Worm (Caenorhabditis elegans) whole organism, young adult: ENCODE results near the gene egl-8.

Source experiments
- B0019.2 ChIP-seq: fragments of 200-800 bp; sonication (Bioruptor generic); conservative IDR thresholded peaks from 2 replicates; pipeline ENCODE4 v1.3.6; 2022; ENCODE audit warnings: missing genetic modification reagents, missing genetic modification characterization, missing compliant biosample characterization
- B0261.1 ChIP-seq: sonication (generic microtip); optimal IDR thresholded peaks from 2 replicates; lab custom pipeline; 2016; ENCODE audit warnings: mild to moderate bottlenecking, missing genetic modification characterization, moderate library complexity, missing compliant biosample characterization
- F23B12.7 ChIP-seq: sonication (generic microtip); optimal IDR thresholded peaks from 2 replicates; lab custom pipeline; 2017; ENCODE audit warnings: missing genetic modification characterization, mild to moderate bottlenecking, missing compliant biosample characterization, antibody characterized with exemption, moderate library complexity; ENCODE audit not compliant: insufficient read depth
- F33H1.4 ChIP-seq: fragments of 200-800 bp; sonication (Bioruptor generic); IDR thresholded peaks from 2 replicates; pipeline ENCODE4 v1.3.6; 2022; ENCODE audit warnings: missing genetic modification reagents, missing genetic modification characterization, missing compliant biosample characterization
- F55B11.4 ChIP-seq: sonication (generic microtip); optimal IDR thresholded peaks from 2 replicates; lab custom pipeline; 2016; ENCODE audit warnings: missing compliant biosample characterization, missing genetic modification characterization, borderline replicate concordance; ENCODE audit not compliant: insufficient read depth
- Y53F4B.3 ChIP-seq: fragments of 200-800 bp; sonication (Bioruptor generic); IDR thresholded peaks from 2 replicates; pipeline ENCODE4 v1.3.6; 2022; ENCODE audit warnings: missing genetic modification reagents, missing genetic modification characterization, missing compliant biosample characterization
- Y79H2A.3 ChIP-seq: fragments of 200-800 bp; sonication (Bioruptor generic); conservative IDR thresholded peaks from 2 replicates; pipeline ENCODE4 v1.3.6; 2022; ENCODE audit warnings: missing genetic modification reagents, missing genetic modification characterization, missing compliant biosample characterization
- akir-1 ChIP-seq: fragments of 200-800 bp; sonication (Bioruptor generic); optimal IDR thresholded peaks from 2 replicates; lab custom pipeline; 2018; ENCODE audit warnings: mild to moderate bottlenecking, missing genetic modification characterization, moderate library complexity, missing compliant biosample characterization
- aptf-3 ChIP-seq: fragments of 200-800 bp; sonication (Bioruptor generic); IDR thresholded peaks from 2 replicates; pipeline ENCODE4 v1.3.6; 2022; ENCODE audit warnings: missing genetic modification characterization, missing compliant biosample characterization
- athp-1 ChIP-seq: sonication (generic microtip); optimal IDR thresholded peaks from 2 replicates; lab custom pipeline; 2017; ENCODE audit warnings: mild to moderate bottlenecking, missing genetic modification characterization, missing compliant biosample characterization
- attf-3 ChIP-seq: fragments of 200-800 bp; sonication (Bioruptor generic); conservative IDR thresholded peaks from 2 replicates; pipeline ENCODE4 v1.3.6; 2022; ENCODE audit warnings: missing genetic modification reagents, missing genetic modification characterization, missing compliant biosample characterization
- attf-5 ChIP-seq: fragments of 200-800 bp; sonication (Bioruptor generic); optimal IDR thresholded peaks from 2 replicates; lab custom pipeline; 2018; ENCODE audit warnings: mild to moderate bottlenecking, missing genetic modification characterization, missing compliant biosample characterization
- cebp-1 ChIP-seq, 2 experiments: fragments of 200-800 bp in 1 of 2; sonication (Bioruptor generic) in 1 of 2; sonication (generic microtip) in 1 of 2; IDR thresholded peaks in 1 of 2; optimal IDR thresholded peaks in 1 of 2; 2 replicates each; pipeline versions ENCODE4 v1.3.6 to Lab custom; 2017 to 2022; ENCODE audit warnings: missing compliant biosample characterization in 2 of 2, missing genetic modification characterization in 2 of 2, mild to moderate bottlenecking in 1 of 2, missing genetic modification reagents in 1 of 2, moderate library complexity in 1 of 2
- cebp-2 ChIP-seq: fragments of 200-800 bp; sonication (Bioruptor generic); IDR thresholded peaks from 2 replicates; pipeline ENCODE4 v1.3.6; 2022; ENCODE audit warnings: missing genetic modification characterization, missing compliant biosample characterization
- ceh-100 ChIP-seq: fragments of 200-800 bp; sonication (Bioruptor generic); IDR thresholded peaks from 2 replicates; pipeline ENCODE4 v1.3.6; 2022; ENCODE audit warnings: missing genetic modification reagents, missing genetic modification characterization, missing compliant biosample characterization
- ceh-40 ChIP-seq: fragments of 200-800 bp; sonication (Bioruptor generic); IDR thresholded peaks from 2 replicates; pipeline ENCODE4 v1.3.6; 2022; ENCODE audit warnings: missing genetic modification characterization, missing compliant biosample characterization
- ceh-91 ChIP-seq: fragments of 200-800 bp; sonication (Bioruptor generic); IDR thresholded peaks from 2 replicates; pipeline ENCODE4 v1.3.6; 2022; ENCODE audit warnings: missing genetic modification reagents, missing genetic modification characterization, missing compliant biosample characterization
- chd-7 ChIP-seq: sonication (generic microtip); optimal IDR thresholded peaks from 2 replicates; lab custom pipeline; 2016; ENCODE audit warnings: mild to moderate bottlenecking, missing genetic modification characterization, moderate library complexity, missing compliant biosample characterization
- die-1 ChIP-seq: sonication (generic microtip); optimal IDR thresholded peaks from 2 replicates; lab custom pipeline; 2016; ENCODE audit warnings: missing genotype, mild to moderate bottlenecking, missing genetic modification characterization, missing compliant biosample characterization
- dpl-1 ChIP-seq: fragments of 150-350 bp; optimal IDR thresholded peaks from 2 replicates; lab custom pipeline; 2014; ENCODE audit warnings: missing biosample characterization, missing genetic modification reagents, missing genetic modification characterization
- egrh-3 ChIP-seq: fragments of 200-800 bp; sonication (Bioruptor generic); IDR thresholded peaks from 2 replicates; pipeline ENCODE4 v1.3.6; 2022; ENCODE audit warnings: missing genetic modification reagents, missing genetic modification characterization, missing compliant biosample characterization
- ets-4 ChIP-seq: fragments of 200-800 bp; sonication (Bioruptor generic); optimal IDR thresholded peaks from 2 replicates; lab custom pipeline; 2018; ENCODE audit warnings: mild to moderate bottlenecking, missing genetic modification characterization, missing compliant biosample characterization
- gei-17 ChIP-seq: fragments of 200-800 bp; sonication (Bioruptor generic); optimal IDR thresholded peaks from 2 replicates; lab custom pipeline; 2018; ENCODE audit warnings: mild to moderate bottlenecking, missing genetic modification characterization, missing compliant biosample characterization
- him-1 ChIP-seq: sonication (generic microtip); optimal IDR thresholded peaks from 2 replicates; lab custom pipeline; 2016; ENCODE audit warnings: missing genotype, missing genetic modification reagents, missing genetic modification characterization, missing compliant biosample characterization
- hlh-12 ChIP-seq: sonication (generic microtip); optimal IDR thresholded peaks from 2 replicates; lab custom pipeline; 2016; ENCODE audit warnings: missing genetic modification characterization, missing compliant biosample characterization
- hmg-1.2 ChIP-seq: fragments of 200-800 bp; sonication (Bioruptor generic); IDR thresholded peaks from 2 replicates; pipeline ENCODE4 v1.3.6; 2022; ENCODE audit warnings: missing genetic modification reagents, missing genetic modification characterization, missing compliant biosample characterization
- hmg-20 ChIP-seq: fragments of 200-800 bp; sonication (Bioruptor generic); IDR thresholded peaks from 2 replicates; pipeline ENCODE4 v1.3.6; 2022; ENCODE audit warnings: missing genetic modification reagents, missing genetic modification characterization, missing compliant biosample characterization
- hsf-1 ChIP-seq: fragments of 200-800 bp; sonication (Bioruptor generic); IDR thresholded peaks from 2 replicates; pipeline ENCODE4 v1.3.6; 2022; ENCODE audit warnings: missing genetic modification reagents, missing genetic modification characterization, missing compliant biosample characterization
- let-607 ChIP-seq, 2 experiments: fragments of 200-800 bp in 1 of 2; sonication (Bioruptor generic) in 1 of 2; sonication (generic microtip) in 1 of 2; optimal IDR thresholded peaks; 2 replicates each; lab custom pipeline; 2016 to 2018; ENCODE audit warnings: mild to moderate bottlenecking in 2 of 2, missing compliant biosample characterization in 2 of 2, missing genetic modification characterization in 2 of 2, moderate library complexity in 2 of 2, missing genotype in 1 of 2
- lin-26 ChIP-seq: fragments of 200-800 bp; sonication (Bioruptor generic); IDR thresholded peaks from 2 replicates; pipeline ENCODE4 v1.3.6; 2022; ENCODE audit warnings: missing genetic modification reagents, missing genetic modification characterization, missing compliant biosample characterization
- lin-54 ChIP-seq: fragments of 200-800 bp; sonication (Bioruptor generic); optimal IDR thresholded peaks from 2 replicates; lab custom pipeline; 2018; ENCODE audit warnings: mild to moderate bottlenecking, missing genetic modification characterization, missing compliant biosample characterization
- lir-1 ChIP-seq: fragments of 200-800 bp; sonication (Bioruptor generic); conservative IDR thresholded peaks from 2 replicates; pipeline ENCODE4 v1.3.6; 2022; ENCODE audit warnings: missing genetic modification reagents, missing genetic modification characterization, missing compliant biosample characterization
- lsy-27 ChIP-seq: sonication (generic microtip); optimal IDR thresholded peaks from 2 replicates; lab custom pipeline; 2017; ENCODE audit warnings: missing genetic modification characterization, mild to moderate bottlenecking, missing compliant biosample characterization, antibody characterized with exemption, missing genotype, borderline replicate concordance; ENCODE audit not compliant: insufficient read depth
- madf-6 ChIP-seq: fragments of 200-800 bp; sonication (Bioruptor generic); IDR thresholded peaks from 2 replicates; pipeline ENCODE4 v1.3.6; 2022; ENCODE audit warnings: missing genetic modification reagents, missing genetic modification characterization, missing compliant biosample characterization
- mes-4 ChIP-seq: sonication (generic microtip); optimal IDR thresholded peaks from 2 replicates; lab custom pipeline; 2016; ENCODE audit warnings: missing genotype, missing genetic modification characterization, missing compliant biosample characterization
- mxl-1 ChIP-seq: sonication (generic microtip); optimal IDR thresholded peaks from 2 replicates; lab custom pipeline; 2016; ENCODE audit warnings: missing genetic modification characterization, missing compliant biosample characterization
- nhr-120 ChIP-seq: fragments of 200-800 bp; sonication (Bioruptor generic); IDR thresholded peaks from 2 replicates; pipeline ENCODE4 v1.3.6; 2022; ENCODE audit warnings: missing genetic modification characterization, missing compliant biosample characterization
- nhr-90 ChIP-seq: sonication (generic microtip); optimal IDR thresholded peaks from 2 replicates; lab custom pipeline; 2016; ENCODE audit warnings: missing genotype, mild to moderate bottlenecking, missing genetic modification characterization, missing compliant biosample characterization
- repo-1 ChIP-seq: sonication (generic microtip); optimal IDR thresholded peaks from 2 replicates; lab custom pipeline; 2017; ENCODE audit warnings: mild to moderate bottlenecking, missing genetic modification characterization, missing compliant biosample characterization
- sea-2 ChIP-seq: fragments of 200-800 bp; sonication (Bioruptor generic); IDR thresholded peaks from 2 replicates; pipeline ENCODE4 v1.3.6; 2022; ENCODE audit warnings: missing genetic modification characterization, missing compliant biosample characterization
- snpc-1.1 ChIP-seq: sonication (generic microtip); optimal IDR thresholded peaks from 2 replicates; lab custom pipeline; 2017; ENCODE audit warnings: missing genetic modification characterization, mild to moderate bottlenecking, missing compliant biosample characterization, antibody characterized with exemption, moderate library complexity, missing genotype, missing genetic modification reagents; ENCODE audit not compliant: insufficient read depth
- somi-1 ChIP-seq: fragments of 200-800 bp; sonication (Bioruptor generic); optimal IDR thresholded peaks from 2 replicates; lab custom pipeline; 2018; ENCODE audit warnings: mild to moderate bottlenecking, missing genetic modification characterization, missing compliant biosample characterization
- tbp1 ChIP-seq: fragments of 200-800 bp; sonication (Bioruptor generic); optimal IDR thresholded peaks from 2 replicates; lab custom pipeline; 2018; ENCODE audit warnings: mild to moderate bottlenecking, missing genetic modification characterization, missing compliant biosample characterization
- xnd-1 ChIP-seq: sonication (generic microtip); optimal IDR thresholded peaks from 2 replicates; lab custom pipeline; 2016; ENCODE audit warnings: missing genotype, missing genetic modification reagents, missing genetic modification characterization, missing compliant biosample characterization
- ztf-22 ChIP-seq: fragments of 200-800 bp; sonication (Bioruptor generic); optimal IDR thresholded peaks from 2 replicates; lab custom pipeline; 2018; ENCODE audit warnings: mild to moderate bottlenecking, missing genetic modification characterization, moderate library complexity, missing compliant biosample characterization
- ztf-26 ChIP-seq: sonication (generic microtip); optimal IDR thresholded peaks from 2 replicates; lab custom pipeline; 2017; ENCODE audit warnings: missing genetic modification characterization, missing compliant biosample characterization
- ztf-28 ChIP-seq: fragments of 200-800 bp; sonication (Bioruptor generic); IDR thresholded peaks from 2 replicates; pipeline ENCODE4 v1.3.6; 2022; ENCODE audit warnings: missing genetic modification reagents, missing genetic modification characterization, missing compliant biosample characterization

Gene egl-8

DNA sequence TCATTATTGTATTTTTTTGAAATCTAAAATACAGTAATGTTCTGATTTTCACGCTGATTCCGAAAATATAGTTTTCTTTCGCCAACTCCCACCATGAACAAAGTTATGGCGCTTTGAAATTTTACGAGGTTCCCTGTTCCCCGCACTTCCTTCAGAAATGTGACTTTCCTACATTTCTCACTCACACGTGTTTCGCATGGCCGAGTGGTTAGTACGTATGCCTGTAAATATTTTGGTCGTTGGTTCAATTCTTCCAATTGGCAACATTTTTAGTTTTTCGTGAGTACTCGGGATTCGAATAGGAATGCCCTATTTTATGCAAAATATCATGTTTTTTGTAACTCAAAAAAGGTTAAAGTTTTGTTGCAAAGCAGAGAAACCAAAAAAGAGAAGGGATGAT lies 32.7 kb downstream of the egl-8 start (continued):
- TF ChIP-seq Y53F4B.3 (GFP tag; lab: Robert Waterston, UW) (0 out of 2 replicates have a peak, but pooled peaks have one; percentile 13), athp-1 (tag; lab: Kevin White, UChicago) (peak; percentile 69), hsf-1 (no peak), lin-26 (GFP tag; lab: Robert Waterston, UW) (peak; percentile 96), ztf-28 (GFP tag; lab: Robert Waterston, UW) (no peak), ets-4 (GFP tag; lab: Kevin White, UChicago) (peak; percentile 38), snpc-1.1 (tag; lab: Kevin White, UChicago) (peak; percentile 79), hlh-12 (tag; lab: Kevin White, UChicago) (no peak), gei-17 (GFP tag; lab: Kevin White, UChicago) (no peak), sea-2 (GFP tag; lab: Robert Waterston, UW) (no peak), attf-3 (no peak; the same call in 1 of the 2 replicates), madf-6 (GFP tag; lab: Robert Waterston, UW) (no peak; the same call in none of the 2 replicates), ceh-100 (GFP tag; lab: Robert Waterston, UW) (no peak), tbp1 (GFP tag; lab: Kevin White, UChicago) (peak; percentile 98), egrh-3 (no peak), mxl-1 (tag; lab: Kevin White, UChicago) (peak; percentile 54), let-607 (tag; optimal IDR thresholded peaks at IDR 0.05; lab: Kevin White, UChicago) (peak; percentile 54), lin-54 (peak; percentile 59), ztf-22 (GFP tag; lab: Kevin White, UChicago) (no peak), hmg-20 (GFP tag; lab: Robert Waterston, UW) (0 out of 2 replicates have a peak, but pooled peaks have one; percentile 22), somi-1 (GFP tag; lab: Kevin White, UChicago) (peak; percentile 39), cebp-1 (GFP tag; IDR thresholded peaks at IDR 0.05; lab: Robert Waterston, UW) (no peak), cebp-1 (tag; optimal IDR thresholded peaks at IDR 0.05; lab: Kevin White, UChicago) (no peak), ztf-26 (tag; lab: Kevin White, UChicago) (peak; percentile 33), Y79H2A.3 (GFP tag; lab: Robert Waterston, UW) (no peak), akir-1 (GFP tag; lab: Kevin White, UChicago) (peak; percentile 53), nhr-120 (GFP tag; lab: Robert Waterston, UW) (0 out of 2 replicates have a peak, but pooled peaks have one; percentile 24), die-1 (peak; percentile 83), lsy-27 (tag; lab: Kevin White, UChicago) (peak; percentile 84), F23B12.7 (tag; lab: Kevin White, UChicago) (peak; percentile 57), lir-1 (GFP tag; lab: Robert Waterston, UW) (0 out of 2 replicates have a peak, but pooled peaks have one; percentile 11), cebp-2 (GFP tag; lab: Robert Waterston, UW) (0 out of 2 replicates have a peak, but pooled peaks have one; percentile 42), xnd-1 (tag; lab: Kevin White, UChicago) (no peak), mes-4 (tag; lab: Kevin White, UChicago) (peak; percentile 37), ceh-40 (peak; percentile 84), attf-5 (GFP tag; lab: Kevin White, UChicago) (no peak), aptf-3 (GFP tag; lab: Robert Waterston, UW) (no peak), F55B11.4 (tag; lab: Kevin White, UChicago) (no peak), nhr-90 (tag; lab: Kevin White, UChicago) (peak; percentile 57), B0019.2 (GFP tag; lab: Robert Waterston, UW) (no peak), repo-1 (tag; lab: Kevin White, UChicago) (peak; percentile 9), him-1 (tag; lab: Kevin White, UChicago) (peak; percentile 52), dpl-1 (GFP tag; lab: Kevin White, UChicago) (no peak), F33H1.4 (0 out of 2 replicates have a peak, but pooled peaks have one; percentile 11), chd-7 (peak; percentile 80), B0261.1 (peak; percentile 95), ceh-91 (GFP tag; lab: Robert Waterston, UW) (no peak), hmg-1.2 (peak; percentile 81)
